Fruit fly (Drosophila melanogaster): ENCODE measurements around the gene Ptip.

Gene Ptip

dm6 chr3L:14025736-14026135 lies 3.2 kb downstream of the Ptip start:
- no peak for TF ChIP-seq CG8478 (optimal IDR thresholded peaks at IDR 0.05)
- TF ChIP-seq EcR (GFP tag; optimal IDR thresholded peaks at IDR 0.05) = no peak
- TF ChIP-seq Dll (optimal IDR thresholded peaks at IDR 0.05) = no peak
- TF ChIP-seq usp (GFP tag; optimal IDR thresholded peaks at IDR 0.05) = no peak
- no peak for TF ChIP-seq pan (optimal IDR thresholded peaks at IDR 0.05)
- TF ChIP-seq psq (optimal IDR thresholded peaks at IDR 0.05) = no peak

dm6 chr3L:14006704-14007126 lies 22.2 kb downstream of the Ptip start:
- no peak for TF ChIP-seq psq (optimal IDR thresholded peaks at IDR 0.05)
- TF ChIP-seq Dll (optimal IDR thresholded peaks at IDR 0.05) = no peak
- TF ChIP-seq pan (optimal IDR thresholded peaks at IDR 0.05) = no peak
- TF ChIP-seq CG8478 (optimal IDR thresholded peaks at IDR 0.05) = no peak
- TF ChIP-seq usp (GFP tag; optimal IDR thresholded peaks at IDR 0.05) = no peak
- no peak for TF ChIP-seq EcR (GFP tag; optimal IDR thresholded peaks at IDR 0.05)

- TF ChIP-seq Dll (optimal IDR thresholded peaks at IDR 0.05) = no peak
- TF ChIP-seq usp (GFP tag; optimal IDR thresholded peaks at IDR 0.05) = no peak
- no peak for TF ChIP-seq pan (optimal IDR thresholded peaks at IDR 0.05)
- no peak for TF ChIP-seq EcR (GFP tag; optimal IDR thresholded peaks at IDR 0.05)
- no peak for TF ChIP-seq CG8478 (optimal IDR thresholded peaks at IDR 0.05)
- no peak for TF ChIP-seq psq (optimal IDR thresholded peaks at IDR 0.05)
These were observed 23.2 kb downstream of the Ptip start for dm6 chr3L:14005627-14006287.

- TF ChIP-seq CG8478 (optimal IDR thresholded peaks at IDR 0.05) (peak; percentile 39), psq (optimal IDR thresholded peaks at IDR 0.05) (no peak)
These were observed 23.9 kb downstream of the Ptip start for dm6 chr3L:14004963-14005458.

dm6 chr3L:14004041-14004407 lies 24.9 kb downstream of the Ptip start:
- TF ChIP-seq pan (optimal IDR thresholded peaks at IDR 0.05) (no peak), psq (optimal IDR thresholded peaks at IDR 0.05) (peak; percentile 78)

dm6 chr3L:14003297-14004040 lies 25.5 kb downstream of the Ptip start:
- TF ChIP-seq usp (GFP tag; optimal IDR thresholded peaks at IDR 0.05) = no peak
- no peak for TF ChIP-seq EcR (GFP tag; optimal IDR thresholded peaks at IDR 0.05)
- TF ChIP-seq pan (optimal IDR thresholded peaks at IDR 0.05) = no peak
- TF ChIP-seq psq (optimal IDR thresholded peaks at IDR 0.05) = no peak
- no peak for TF ChIP-seq Dll (optimal IDR thresholded peaks at IDR 0.05)
- no peak for TF ChIP-seq CG8478 (optimal IDR thresholded peaks at IDR 0.05)

dm6 chr3L:14002524-14003135 lies 26.3 kb downstream of the Ptip start:
- TF ChIP-seq psq (optimal IDR thresholded peaks at IDR 0.05) (peak; percentile 43), pan (optimal IDR thresholded peaks at IDR 0.05) (no peak), CG8478 (optimal IDR thresholded peaks at IDR 0.05) (peak; percentile 87), EcR (GFP tag; optimal IDR thresholded peaks at IDR 0.05) (no peak)

- TF ChIP-seq Dll (optimal IDR thresholded peaks at IDR 0.05) (no peak), CG8478 (optimal IDR thresholded peaks at IDR 0.05) (peak; percentile 68)
These were observed 27.0 kb downstream of the Ptip start, which contains the start of the genes Nprl3 and upSET for dm6 chr3L:14001658-14002523. TSS of gene Nprl3 (minus strand) at chr3L:14001880. TSS of gene upSET (plus strand) at chr3L:14002127.

dm6 chr3L:13999204-13999603 lies 29.7 kb downstream of the Ptip start, which contains the start of gene CG17359:
TSS of gene CG17359 (minus strand) at chr3L:13999251.
- TF ChIP-seq CG8478 (optimal IDR thresholded peaks at IDR 0.05) = no peak
- no peak for TF ChIP-seq psq (optimal IDR thresholded peaks at IDR 0.05)
- TF ChIP-seq EcR (GFP tag; optimal IDR thresholded peaks at IDR 0.05) = no peak
- no peak for TF ChIP-seq Dll (optimal IDR thresholded peaks at IDR 0.05)
- no peak for TF ChIP-seq usp (GFP tag; optimal IDR thresholded peaks at IDR 0.05)
- TF ChIP-seq pan (optimal IDR thresholded peaks at IDR 0.05) = no peak

dm6 chr3L:13996992-13997391 lies 31.9 kb downstream of the Ptip start, which contains the start of gene CG17361:
TSS of gene CG17361 (plus strand) at chr3L:13997191.
- TF ChIP-seq pan (optimal IDR thresholded peaks at IDR 0.05) = no peak
- TF ChIP-seq CG8478 (optimal IDR thresholded peaks at IDR 0.05) = no peak
- no peak for TF ChIP-seq EcR (GFP tag; optimal IDR thresholded peaks at IDR 0.05)
- TF ChIP-seq Dll (optimal IDR thresholded peaks at IDR 0.05) = no peak
- TF ChIP-seq usp (GFP tag; optimal IDR thresholded peaks at IDR 0.05) = no peak
- no peak for TF ChIP-seq psq (optimal IDR thresholded peaks at IDR 0.05)

- TF ChIP-seq EcR (GFP tag; optimal IDR thresholded peaks at IDR 0.05) (no peak), Dll (optimal IDR thresholded peaks at IDR 0.05) (no peak), psq (optimal IDR thresholded peaks at IDR 0.05) (no peak), CG8478 (optimal IDR thresholded peaks at IDR 0.05) (no peak), usp (GFP tag; optimal IDR thresholded peaks at IDR 0.05) (no peak), pan (optimal IDR thresholded peaks at IDR 0.05) (no peak)
These were observed 32.5 kb downstream of the Ptip start for dm6 chr3L:13996437-13996836.
